Fruit fly (Drosophila melanogaster): Measurements from ENCODE around the gene CG17734.

The CG17734 gene

dm6 chr3R:11237598-11237997 lies 6.2 kb downstream of the CG17734 start, which contains the start of gene CG31388 (continued):
- TF ChIP-seq CG14965 (GFP tag; optimal IDR thresholded peaks at IDR 0.05; ENCODE audit: borderline replicate concordance) = no peak
- no peak for TF ChIP-seq Bdp1 (GFP tag; optimal IDR thresholded peaks at IDR 0.05)
- peak; percentile 20 for TF ChIP-seq yki (optimal IDR thresholded peaks at IDR 0.05)
- TF ChIP-seq Dll (GFP tag; IDR thresholded peaks at IDR 0.05; ENCODE audit: partially characterized antibody) = no peak
- no peak for TF ChIP-seq CG12942 (GFP tag; optimal IDR thresholded peaks at IDR 0.05)
- peak; percentile 16 for TF ChIP-seq gfzf (GFP tag; optimal IDR thresholded peaks at IDR 0.05)
- no peak for TF ChIP-seq CG18599 (GFP tag; optimal IDR thresholded peaks at IDR 0.05)
- no peak for TF ChIP-seq ab (GFP tag; optimal IDR thresholded peaks at IDR 0.05)
- TF ChIP-seq CG16815 (GFP tag; optimal IDR thresholded peaks at IDR 0.05) = no peak
- TF ChIP-seq klu (GFP tag; IDR thresholded peaks at IDR 0.05) = no peak
- no peak for TF ChIP-seq CG31224 (GFP tag; IDR thresholded peaks at IDR 0.05)
- TF ChIP-seq GATAe (GFP tag; conservative IDR thresholded peaks at IDR 0.05) = no peak
- TF ChIP-seq dan (GFP tag; IDR thresholded peaks at IDR 0.05) = no peak
- TF ChIP-seq Sin3A (optimal IDR thresholded peaks at IDR 0.05) = no peak
- TF ChIP-seq CG8765 (GFP tag; IDR thresholded peaks at IDR 0.05) = no peak
- TF ChIP-seq E2f2 (GFP tag; IDR thresholded peaks at IDR 0.05) = peak; percentile 93
- TF ChIP-seq CG17829 (tag; optimal IDR thresholded peaks at IDR 0.05) = no peak
- TF ChIP-seq CG13894 (tag; optimal IDR thresholded peaks at IDR 0.05) = no peak
- TF ChIP-seq CG15011 (GFP tag; optimal IDR thresholded peaks at IDR 0.05) = no peak
- no peak for TF ChIP-seq CG9215 (GFP tag; IDR thresholded peaks at IDR 0.05)
- no peak for TF ChIP-seq Ada2b (GFP tag; IDR thresholded peaks at IDR 0.05)
- TF ChIP-seq ttk (GFP tag; IDR thresholded peaks at IDR 0.05) = no peak
- no peak for TF ChIP-seq CG32767 (GFP tag; IDR thresholded peaks at IDR 0.05)
- no peak for TF ChIP-seq maf-S (GFP tag; optimal IDR thresholded peaks at IDR 0.05)
- no peak for TF ChIP-seq ato (GFP tag; IDR thresholded peaks at IDR 0.05; ENCODE audit: partially characterized antibody)
- peak; percentile 48 for TF ChIP-seq stwl (tag; optimal IDR thresholded peaks at IDR 0.05)
- TF ChIP-seq crp (GFP tag; optimal IDR thresholded peaks at IDR 0.05) = peak in 1 of 2 experiments; percentile 49
- TF ChIP-seq Oli (tag; optimal IDR thresholded peaks at IDR 0.05) = no peak
- TF ChIP-seq hkb (optimal IDR thresholded peaks at IDR 0.05) = no peak
- TF ChIP-seq hkb (GFP tag; IDR thresholded peaks at IDR 0.05) = no peak
- no peak for TF ChIP-seq CG17568 (GFP tag; optimal IDR thresholded peaks at IDR 0.05)
- TF ChIP-seq CG42726 (GFP tag; IDR thresholded peaks at IDR 0.05; ENCODE audit: partially characterized antibody) = no peak
- no peak for TF ChIP-seq CG3726 (GFP tag; IDR thresholded peaks at IDR 0.05)
- no peak for TF ChIP-seq fru (optimal IDR thresholded peaks at IDR 0.05)
- TF ChIP-seq schlank (tag; optimal IDR thresholded peaks at IDR 0.05) = no peak
- no peak for TF ChIP-seq grn (GFP tag; optimal IDR thresholded peaks at IDR 0.05)
- TF ChIP-seq ara (GFP tag; IDR thresholded peaks at IDR 0.05) = no peak
- no peak for TF ChIP-seq br (optimal IDR thresholded peaks at IDR 0.05)
- TF ChIP-seq CG7271 (tag; optimal IDR thresholded peaks at IDR 0.05) = no peak
- no peak for TF ChIP-seq Nf-YC (tag; optimal IDR thresholded peaks at IDR 0.05)
- no peak for TF ChIP-seq Vsx1 (GFP tag; optimal IDR thresholded peaks at IDR 0.05)
- no peak for TF ChIP-seq NFAT (GFP tag; IDR thresholded peaks at IDR 0.05)
- TF ChIP-seq eyg (GFP tag; optimal IDR thresholded peaks at IDR 0.05) = no peak
- peak; percentile 19; the same call in 1 of the 2 replicates for TF ChIP-seq bbx (GFP tag; IDR thresholded peaks at IDR 0.05; ENCODE audit: partially characterized antibody)
- TF ChIP-seq hth (optimal IDR thresholded peaks at IDR 0.05) = no peak
- TF ChIP-seq CG16863 (GFP tag; optimal IDR thresholded peaks at IDR 0.05) = no peak
- no peak for TF ChIP-seq chm (GFP tag; IDR thresholded peaks at IDR 0.05)
- TF ChIP-seq CG2678 (tag; optimal IDR thresholded peaks at IDR 0.05) = no peak
- TF ChIP-seq CG17912 (GFP tag; optimal IDR thresholded peaks at IDR 0.05) = no peak
- no peak for TF ChIP-seq CG14667 (GFP tag; IDR thresholded peaks at IDR 0.05)
- peak; percentile 31 for TF ChIP-seq CG1603 (tag; optimal IDR thresholded peaks at IDR 0.05)
- TF ChIP-seq CG2202 (tag; optimal IDR thresholded peaks at IDR 0.05) = no peak
- no peak for TF ChIP-seq CG10366 (GFP tag; IDR thresholded peaks at IDR 0.05)
- no peak for TF ChIP-seq zf30C (GFP tag; optimal IDR thresholded peaks at IDR 0.05)
